Fruit fly (Drosophila melanogaster) whole organism, adult: ENCODE measurements around the gene Tpi.
A peak's percentile ranks its signal among the peaks of the same experiment; 100 is the strongest.

Experiments used
- CG12768 ChIP-seq: fragments of 200-800 bp; sonication (Bioruptor generic); optimal IDR thresholded peaks from 2 replicates; lab custom pipeline; 2017; ENCODE audit warnings: missing biosample characterization, missing genetic modification characterization, mild to moderate bottlenecking, moderate library complexity, missing genetic modification reagents
- CG14711 ChIP-seq: fragments of 200-800 bp; sonication (Bioruptor generic); optimal IDR thresholded peaks from 2 replicates; lab custom pipeline; 2018; ENCODE audit warnings: missing biosample characterization, mild to moderate bottlenecking, missing genetic modification characterization, moderate library complexity
- CG33017 ChIP-seq: fragments of 200-800 bp; sonication (Bioruptor generic); optimal IDR thresholded peaks from 2 replicates; lab custom pipeline; 2018; ENCODE audit warnings: missing biosample characterization, mild to moderate bottlenecking, missing genetic modification characterization, moderate library complexity
- CG5204 ChIP-seq: fragments of 200-800 bp; sonication (Bioruptor generic); optimal IDR thresholded peaks from 2 replicates; lab custom pipeline; 2016; ENCODE audit warnings: missing biosample characterization, missing genetic modification characterization
- Hr96 ChIP-seq: fragments of 200-800 bp; sonication (Bioruptor generic); optimal IDR thresholded peaks from 2 replicates; lab custom pipeline; 2016; ENCODE audit warnings: missing biosample characterization, missing genetic modification characterization
- bab1 ChIP-seq: fragments of 200-800 bp; sonication (Bioruptor generic); optimal IDR thresholded peaks from 3 replicates; lab custom pipeline; 2019; ENCODE audit warnings: missing biosample characterization, mild to moderate bottlenecking, missing genetic modification characterization, moderate library complexity
- cic ChIP-seq: fragments of 200-800 bp; sonication (Bioruptor generic); optimal IDR thresholded peaks from 2 replicates; lab custom pipeline; 2017; ENCODE audit warnings: missing biosample characterization, mild to moderate bottlenecking, missing genetic modification characterization, moderate library complexity
- cnc ChIP-seq, 2 experiments: fragments of >200 bp; optimal IDR thresholded peaks; 2 replicates each; lab custom pipeline; 2017
- kay ChIP-seq: fragments of 200-800 bp; sonication (Bioruptor generic); peaks from one replicate; lab custom pipeline; 2016; ENCODE audit warnings: missing biosample characterization, missing genetic modification characterization, borderline replicate concordance
- ovo ChIP-seq: fragments of 200-800 bp; sonication (Bioruptor generic); optimal IDR thresholded peaks from 2 replicates; lab custom pipeline; 2016; ENCODE audit warnings: missing biosample characterization, missing genetic modification characterization
- toe ChIP-seq: fragments of 200-800 bp; sonication (Bioruptor generic); optimal IDR thresholded peaks from 2 replicates; lab custom pipeline; 2016; ENCODE audit warnings: missing biosample characterization, missing genetic modification characterization

DNA sequence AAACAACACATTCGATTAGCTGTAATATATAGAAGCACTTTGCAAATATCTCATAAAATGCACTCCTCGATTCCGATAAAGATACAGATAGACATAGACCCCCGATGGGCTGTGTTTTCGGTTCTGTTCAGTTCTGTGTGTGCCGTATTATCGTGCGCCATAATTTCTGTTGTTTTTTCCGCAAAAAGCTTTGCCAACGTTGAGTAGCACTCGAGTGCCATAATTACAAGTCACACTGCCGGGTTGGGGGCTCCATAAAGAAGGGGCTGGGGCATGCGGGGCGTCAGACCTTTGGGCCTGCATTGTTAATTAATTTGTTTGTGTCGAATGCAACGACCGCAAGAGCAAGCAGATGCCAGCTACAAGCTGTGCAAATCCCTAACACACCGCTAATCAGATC, 26.7 kb downstream of the Tpi start:
- TF ChIP-seq ovo (GFP tag; lab: Kevin White, UChicago) = no peak
- TF ChIP-seq CG33017 (tag; lab: Kevin White, UChicago) = no peak
- TF ChIP-seq CG5204 (GFP tag; lab: Kevin White, UChicago) = no peak
- peak; percentile 96 for TF ChIP-seq cic
- no peak for TF ChIP-seq toe
- TF ChIP-seq bab1 (GFP tag; lab: Kevin White, UChicago) = no peak
- TF ChIP-seq CG14711 (tag; lab: Kevin White, UChicago) = no peak
- no peak for TF ChIP-seq cnc (optimal IDR thresholded peaks at IDR 0.05; lab: Kevin White, UChicago)
- no peak for TF ChIP-seq kay (GFP tag; lab: Kevin White, UChicago)
- TF ChIP-seq Hr96 = no peak
- peak; percentile 65 for TF ChIP-seq CG12768 (GFP tag; lab: Kevin White, UChicago)
